Fruit fly (Drosophila melanogaster) whole organism, embryonic: Measurements from ENCODE around the gene CG14915.

Experiments
- Abd-B ChIP-seq: fragments of 200-800 bp; sonication (Bioruptor generic); optimal IDR thresholded peaks from 2 replicates; lab custom pipeline; 2018; ENCODE audit warnings: missing biosample characterization, mild to moderate bottlenecking, missing genetic modification characterization, moderate library complexity
- Atf-2 ChIP-seq: fragments of 200-800 bp; sonication (Bioruptor generic); optimal IDR thresholded peaks from 2 replicates; lab custom pipeline; 2016; ENCODE audit warnings: missing biosample characterization, missing genetic modification characterization
- Atf3 ChIP-seq: fragments of 200-800 bp; sonication (Bioruptor generic); optimal IDR thresholded peaks from 3 replicates; lab custom pipeline; 2016; ENCODE audit warnings: missing biosample characterization, missing genetic modification characterization
- CG10267 ChIP-seq: fragments of 200-800 bp; sonication (Bioruptor generic); optimal IDR thresholded peaks from 2 replicates; lab custom pipeline; 2018; ENCODE audit warnings: missing biosample characterization, mild to moderate bottlenecking, missing genetic modification characterization, moderate library complexity
- CG10959 ChIP-seq: fragments of 200-800 bp; sonication (Bioruptor generic); IDR thresholded peaks from 2 replicates; pipeline ENCODE4 v1.3.6; 2022; ENCODE audit warnings: missing biosample characterization, missing genetic modification characterization
- CG11247 ChIP-seq: fragments of 200-800 bp; sonication (Bioruptor generic); IDR thresholded peaks from 2 replicates; pipeline ENCODE4 v1.3.6; 2022; ENCODE audit warnings: missing biosample characterization, missing genetic modification characterization
- CG11695 ChIP-seq: fragments of 200-800 bp; sonication (Bioruptor generic); IDR thresholded peaks from 3 replicates; pipeline ENCODE4 v1.3.6; 2022; ENCODE audit warnings: missing biosample characterization, missing genetic modification characterization
- CG11696 ChIP-seq: fragments of 200-800 bp; sonication (Bioruptor generic); IDR thresholded peaks from 2 replicates; pipeline ENCODE4 v1.3.6; 2022; ENCODE audit warnings: missing biosample characterization, missing genetic modification characterization
- CG12236 ChIP-seq: fragments of 200-800 bp; sonication (Bioruptor generic); optimal IDR thresholded peaks from 2 replicates; lab custom pipeline; 2016; ENCODE audit warnings: missing biosample characterization, missing genetic modification characterization
- CG13775 ChIP-seq: fragments of 200-800 bp; sonication (Bioruptor generic); optimal IDR thresholded peaks from 3 replicates; lab custom pipeline; 2017; ENCODE audit warnings: missing biosample characterization, mild to moderate bottlenecking, missing genetic modification characterization
- CG14965 ChIP-seq: fragments of 200-800 bp; sonication (Bioruptor generic); optimal IDR thresholded peaks from 2 replicates; lab custom pipeline; 2016; ENCODE audit warnings: missing biosample characterization, missing genetic modification characterization, borderline replicate concordance
- CG1529 ChIP-seq: fragments of 200-800 bp; sonication (Bioruptor generic); optimal IDR thresholded peaks from 3 replicates; lab custom pipeline; 2018; ENCODE audit warnings: missing biosample characterization, missing genetic modification characterization
- CG17328 ChIP-seq: fragments of 200-800 bp; sonication (Bioruptor generic); IDR thresholded peaks from 2 replicates; pipeline ENCODE4 v1.3.6; 2022; ENCODE audit warnings: missing biosample characterization, missing genetic modification characterization
- CG17385 ChIP-seq: fragments of 200-800 bp; sonication (Bioruptor generic); optimal IDR thresholded peaks from 3 replicates; lab custom pipeline; 2018; ENCODE audit warnings: missing biosample characterization, mild to moderate bottlenecking, missing genetic modification characterization
- CG18262 ChIP-seq: fragments of 200-800 bp; optimal IDR thresholded peaks from 3 replicates; lab custom pipeline; 2019; ENCODE audit warnings: missing biosample characterization, mild to moderate bottlenecking, missing genetic modification characterization, moderate library complexity
- CG30020 ChIP-seq: fragments of 200-800 bp; optimal IDR thresholded peaks from 2 replicates; lab custom pipeline; 2019; ENCODE audit warnings: missing biosample characterization, mild to moderate bottlenecking, missing genetic modification characterization, moderate library complexity
- CG31388 ChIP-seq: fragments of 200-800 bp; sonication (Bioruptor generic); optimal IDR thresholded peaks from 2 replicates; lab custom pipeline; 2016; ENCODE audit warnings: missing biosample characterization, missing genetic modification characterization
- CG32532 ChIP-seq: fragments of 200-800 bp; sonication (Bioruptor generic); IDR thresholded peaks from 2 replicates; pipeline ENCODE4 v1.3.6; 2022; ENCODE audit warnings: missing biosample characterization, missing genetic modification characterization
- CG4854 ChIP-seq: fragments of 200-800 bp; sonication (Bioruptor generic); optimal IDR thresholded peaks from 2 replicates; lab custom pipeline; 2016; ENCODE audit warnings: missing biosample characterization, missing genetic modification characterization, inconsistent platforms
- CG5953 ChIP-seq: fragments of 200-800 bp; sonication (Bioruptor generic); IDR thresholded peaks from 2 replicates; pipeline ENCODE4 v1.3.6; 2022; ENCODE audit warnings: missing biosample characterization, missing genetic modification characterization
- CG6272 ChIP-seq: fragments of 200-800 bp; sonication (Bioruptor generic); IDR thresholded peaks from 2 replicates; pipeline ENCODE4 v1.3.6; 2022; ENCODE audit warnings: missing biosample characterization, missing genetic modification characterization
- CG7372 ChIP-seq: fragments of 200-800 bp; sonication (Bioruptor generic); IDR thresholded peaks from 2 replicates; pipeline ENCODE4 v1.3.6; 2022; ENCODE audit warnings: missing biosample characterization, missing genetic modification characterization
- CG9437 ChIP-seq: fragments of 200-800 bp; sonication (Bioruptor generic); optimal IDR thresholded peaks from 2 replicates; lab custom pipeline; 2018; ENCODE audit warnings: missing biosample characterization, mild to moderate bottlenecking, missing genetic modification characterization
- CHES-1-like ChIP-seq: fragments of 200-800 bp; sonication (Bioruptor generic); optimal IDR thresholded peaks from 2 replicates; lab custom pipeline; 2016; ENCODE audit warnings: missing biosample characterization, missing genetic modification characterization
- CTCF ChIP-seq: fragments of 200-800 bp; sonication (Bioruptor generic); optimal IDR thresholded peaks from 2 replicates; lab custom pipeline; 2017; ENCODE audit warnings: missing biosample characterization, mild to moderate bottlenecking, missing genetic modification characterization, moderate library complexity
- Dfd ChIP-seq, 2 experiments: fragments of >200 bp; optimal IDR thresholded peaks; 2 replicates each; lab custom pipeline; 2017; ENCODE audit warnings: missing biosample characterization in 2 of 2, missing genetic modification characterization in 2 of 2
- Drgx ChIP-seq: fragments of 200-800 bp; sonication (Bioruptor generic); IDR thresholded peaks from 2 replicates; pipeline ENCODE4 v1.3.6; 2022; ENCODE audit warnings: missing biosample characterization, missing genetic modification characterization
- Elba2 ChIP-seq: fragments of 200-800 bp; sonication (Bioruptor generic); optimal IDR thresholded peaks from 3 replicates; lab custom pipeline; 2016; ENCODE audit warnings: missing biosample characterization, missing genetic modification characterization
- Gug ChIP-seq: fragments of 200-800 bp; sonication (Bioruptor generic); IDR thresholded peaks from 4 replicates; pipeline ENCODE4 v1.3.6; 2022; ENCODE audit warnings: missing biosample characterization, missing genetic modification characterization
- HLH54F ChIP-seq: fragments of 200-800 bp; sonication (Bioruptor generic); optimal IDR thresholded peaks from 3 replicates; lab custom pipeline; 2016; ENCODE audit warnings: missing biosample characterization, missing genetic modification characterization
- Hmx ChIP-seq: fragments of 200-800 bp; sonication (Bioruptor generic); optimal IDR thresholded peaks from 2 replicates; lab custom pipeline; 2016; ENCODE audit warnings: missing biosample characterization, missing genetic modification characterization
- NfI ChIP-seq: fragments of 200-800 bp; sonication (Bioruptor generic); optimal IDR thresholded peaks from 3 replicates; lab custom pipeline; 2018; ENCODE audit warnings: missing biosample characterization, mild to moderate bottlenecking, missing genetic modification characterization, moderate library complexity
- Oaz ChIP-seq: fragments of 200-800 bp; sonication (Bioruptor generic); IDR thresholded peaks from 2 replicates; pipeline ENCODE4 v1.3.6; 2022; ENCODE audit warnings: missing biosample characterization, missing genetic modification characterization
- Oli ChIP-seq: fragments of 200-800 bp; sonication (Bioruptor generic); optimal IDR thresholded peaks from 2 replicates; lab custom pipeline; 2018; ENCODE audit warnings: missing biosample characterization, mild to moderate bottlenecking, missing genetic modification characterization, moderate library complexity
- Side ChIP-seq: fragments of 200-800 bp; sonication (Bioruptor generic); optimal IDR thresholded peaks from 2 replicates; lab custom pipeline; 2016; ENCODE audit warnings: missing biosample characterization, missing genetic modification characterization
- Sin3A ChIP-seq: fragments of >200 bp; optimal IDR thresholded peaks from 2 replicates; lab custom pipeline; 2018
- Ssrp ChIP-seq: fragments of 200-800 bp; sonication (Bioruptor generic); optimal IDR thresholded peaks from 2 replicates; lab custom pipeline; 2018; ENCODE audit warnings: missing biosample characterization, mild to moderate bottlenecking, missing genetic modification characterization, moderate library complexity
- Xbp1 ChIP-seq: fragments of 200-800 bp; sonication (Bioruptor generic); optimal IDR thresholded peaks from 3 replicates; lab custom pipeline; 2016; ENCODE audit warnings: missing biosample characterization, mild to moderate bottlenecking, missing genetic modification characterization
- chinmo ChIP-seq: fragments of 200-800 bp; sonication (Bioruptor generic); IDR thresholded peaks from 4 replicates; pipeline ENCODE4 v1.3.6; 2022; ENCODE audit warnings: missing biosample characterization, missing genetic modification characterization; ENCODE audit not compliant: partially characterized antibody
- chn ChIP-seq: fragments of 200-800 bp; sonication (Bioruptor generic); optimal IDR thresholded peaks from 2 replicates; lab custom pipeline; 2016; ENCODE audit warnings: missing biosample characterization, missing genetic modification characterization
- ci ChIP-seq: fragments of 200-800 bp; sonication (Bioruptor generic); IDR thresholded peaks from 3 replicates; pipeline ENCODE4 v1.3.6; 2022; ENCODE audit warnings: missing biosample characterization, missing genetic modification characterization
- da ChIP-seq: fragments of 200-800 bp; sonication (Bioruptor generic); optimal IDR thresholded peaks from 2 replicates; lab custom pipeline; 2016; ENCODE audit warnings: missing biosample characterization, missing genetic modification characterization
- jumu ChIP-seq: fragments of 200-800 bp; sonication (Bioruptor generic); optimal IDR thresholded peaks from 3 replicates; lab custom pipeline; 2016; ENCODE audit warnings: missing biosample characterization, missing genetic modification characterization
- lilli ChIP-seq: fragments of 200-800 bp; sonication (Bioruptor generic); optimal IDR thresholded peaks from 3 replicates; lab custom pipeline; 2016; ENCODE audit warnings: missing biosample characterization, missing genetic modification characterization
- mld ChIP-seq: fragments of 200-800 bp; sonication (Bioruptor generic); IDR thresholded peaks from 3 replicates; pipeline ENCODE4 v1.3.6; 2022; ENCODE audit warnings: missing biosample characterization, missing genetic modification characterization; ENCODE audit not compliant: partially characterized antibody
- pb ChIP-seq: fragments of 200-800 bp; sonication (Bioruptor generic); optimal IDR thresholded peaks from 3 replicates; lab custom pipeline; 2016; ENCODE audit warnings: missing biosample characterization, missing genetic modification characterization
- ranshi ChIP-seq: fragments of 200-800 bp; sonication (Bioruptor generic); IDR thresholded peaks from 2 replicates; pipeline ENCODE4 v1.3.6; 2022; ENCODE audit warnings: missing biosample characterization, missing genetic modification characterization
- slou ChIP-seq: fragments of 200-800 bp; sonication (Bioruptor generic); optimal IDR thresholded peaks from 3 replicates; lab custom pipeline; 2016; ENCODE audit warnings: missing biosample characterization, missing genetic modification characterization
- sna ChIP-seq: fragments of 200-800 bp; sonication (Bioruptor generic); IDR thresholded peaks from 2 replicates; pipeline ENCODE4 v1.3.6; 2022; ENCODE audit warnings: missing biosample characterization, missing genetic modification characterization; ENCODE audit not compliant: partially characterized antibody
- sqz ChIP-seq: fragments of 200-800 bp; sonication (Bioruptor generic); optimal IDR thresholded peaks from 3 replicates; lab custom pipeline; 2018; ENCODE audit warnings: missing biosample characterization, mild to moderate bottlenecking, missing genetic modification characterization
- toy ChIP-seq: fragments of 200-800 bp; sonication (Bioruptor generic); IDR thresholded peaks from 2 replicates; pipeline ENCODE4 v1.3.6; 2022; ENCODE audit warnings: missing biosample characterization, missing genetic modification characterization
- tx ChIP-seq: fragments of 200-800 bp; sonication (Bioruptor generic); optimal IDR thresholded peaks from 2 replicates; lab custom pipeline; 2016; ENCODE audit warnings: missing biosample characterization, missing genetic modification characterization

Gene CG14915

dm6 chr2L:11066887-11067459, 3.9 kb upstream of the CG14915 start, which contains the start of gene Samuel (continued):
- TF ChIP-seq CG5953 (GFP tag; lab: Robert Waterston, UW), result no peak
- no peak for TF ChIP-seq Oli (tag; lab: Kevin White, UChicago)
- TF ChIP-seq CG7372 (GFP tag; lab: Robert Waterston, UW), result no peak
- no peak for TF ChIP-seq slou
- no peak for TF ChIP-seq Gug (GFP tag; lab: Robert Waterston, UW)
- no peak for TF ChIP-seq Ssrp (tag; lab: Kevin White, UChicago)
- TF ChIP-seq CG32532 (GFP tag; lab: Robert Waterston, UW), result peak; percentile 35; the same call in 1 of the 2 replicates
- TF ChIP-seq CG1529 (GFP tag; lab: Kevin White, UChicago), result no peak
- no peak for TF ChIP-seq HLH54F (GFP tag; lab: Kevin White, UChicago)
- TF ChIP-seq ci (GFP tag; lab: Robert Waterston, UW), result 0 out of 3 replicates have a peak, but pooled peaks have one; percentile 60
- TF ChIP-seq jumu (GFP tag; lab: Kevin White, UChicago), result no peak
- TF ChIP-seq CG14965 (GFP tag; lab: Kevin White, UChicago), result no peak
- TF ChIP-seq chinmo, result peak; percentile 82; the same call in 3 of the 4 replicates
- TF ChIP-seq Drgx (GFP tag; lab: Robert Waterston, UW), result peak; percentile 33; the same call in 1 of the 2 replicates
- TF ChIP-seq sqz (GFP tag; lab: Kevin White, UChicago), result no peak
- no peak for TF ChIP-seq Side (GFP tag; lab: Kevin White, UChicago)
- no peak for TF ChIP-seq CHES-1-like (GFP tag; lab: Kevin White, UChicago)
- TF ChIP-seq Dfd (GFP tag; optimal IDR thresholded peaks at IDR 0.05; lab: Kevin White, UChicago), result no peak
- no peak for TF ChIP-seq Sin3A
- no peak for TF ChIP-seq da (GFP tag; lab: Kevin White, UChicago)
- TF ChIP-seq CG9437 (GFP tag; lab: Kevin White, UChicago), result no peak
- no peak for TF ChIP-seq Abd-B (GFP tag; lab: Kevin White, UChicago)
- TF ChIP-seq CG4854 (GFP tag; lab: Kevin White, UChicago), result no peak
- TF ChIP-seq Atf-2 (GFP tag; lab: Kevin White, UChicago), result no peak
- TF ChIP-seq CG10267 (tag; lab: Kevin White, UChicago), result no peak
- no peak for TF ChIP-seq Elba2 (GFP tag; lab: Kevin White, UChicago)
- TF ChIP-seq CG17385 (GFP tag; lab: Kevin White, UChicago), result no peak
- no peak for TF ChIP-seq Xbp1 (GFP tag; lab: Kevin White, UChicago)
- TF ChIP-seq sna (GFP tag; lab: Robert Waterston, UW), result 0 out of 2 replicates have a peak, but pooled peaks have one; percentile 26
- no peak for TF ChIP-seq Oaz (GFP tag; lab: Robert Waterston, UW)
- no peak for TF ChIP-seq CG17328 (GFP tag; lab: Robert Waterston, UW)
- no peak for TF ChIP-seq NfI (GFP tag; lab: Kevin White, UChicago)
- no peak for TF ChIP-seq CG12236 (GFP tag; lab: Kevin White, UChicago)
- 0 out of 3 replicates have a peak, but pooled peaks have one; percentile 48 for TF ChIP-seq CG11695 (GFP tag; lab: Robert Waterston, UW)
- TF ChIP-seq CG18262 (tag; lab: Kevin White, UChicago), result peak; percentile 23
- TF ChIP-seq toy, result no peak
- TF ChIP-seq ranshi (GFP tag; lab: Robert Waterston, UW), result no peak
- no peak for TF ChIP-seq CG10959 (GFP tag; lab: Robert Waterston, UW)
- no peak for TF ChIP-seq lilli (GFP tag; lab: Kevin White, UChicago)
- no peak for TF ChIP-seq Atf3 (GFP tag; lab: Kevin White, UChicago)
- no peak for TF ChIP-seq CG6272 (GFP tag; lab: Robert Waterston, UW)
- no peak for TF ChIP-seq CG11696 (GFP tag; lab: Robert Waterston, UW)
- TF ChIP-seq CG31388 (GFP tag; lab: Kevin White, UChicago), result no peak
- TF ChIP-seq pb (GFP tag; lab: Kevin White, UChicago), result no peak
- TF ChIP-seq chn, result no peak
- no peak for TF ChIP-seq mld (GFP tag; lab: Robert Waterston, UW)
- no peak for TF ChIP-seq CG30020 (tag; lab: Kevin White, UChicago)
- no peak for TF ChIP-seq CG11247 (GFP tag; lab: Robert Waterston, UW)
- TF ChIP-seq CG13775 (GFP tag; lab: Kevin White, UChicago), result no peak
- TF ChIP-seq CTCF (GFP tag; lab: Kevin White, UChicago), result no peak
- TF ChIP-seq tx (GFP tag; lab: Kevin White, UChicago), result no peak
- TF ChIP-seq Hmx, result no peak
